Fruit fly (Drosophila melanogaster): ENCODE results near the gene CG13599.

CG13599 gene

DNA sequence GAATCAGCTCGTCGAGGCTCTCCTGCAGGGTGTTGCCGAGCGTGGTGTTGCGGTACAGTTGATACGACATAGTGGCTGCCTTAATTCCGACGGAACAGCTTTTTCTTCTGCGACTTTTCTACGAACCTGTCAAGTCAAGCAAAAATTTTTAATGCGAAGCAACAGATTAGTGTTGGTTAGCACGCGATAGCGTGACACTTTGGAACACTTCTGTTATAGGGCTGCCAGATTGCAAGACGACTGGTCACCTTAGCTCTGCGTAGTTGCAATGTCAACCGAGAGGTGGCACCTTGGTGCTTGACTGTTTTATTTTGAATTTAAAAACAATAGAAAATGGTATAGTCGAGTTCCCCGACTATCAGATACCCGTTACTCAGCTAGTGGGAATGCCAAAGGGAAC lies 40.6 kb upstream of the CG13599 start, which contains the start of gene TfIIA-S (continued):
- TF ChIP-seq CG9876 (GFP tag; optimal IDR thresholded peaks at IDR 0.05) (peak; percentile 80), Jarid2 (GFP tag; optimal IDR thresholded peaks at IDR 0.05) (peak; percentile 60), HmgZ (tag; optimal IDR thresholded peaks at IDR 0.05) (peak; percentile 95), Dfd (GFP tag; optimal IDR thresholded peaks at IDR 0.05) (no peak), CG14050 (GFP tag; IDR thresholded peaks at IDR 0.05) (no peak), CG13775 (GFP tag; optimal IDR thresholded peaks at IDR 0.05) (peak; percentile 59), CG2712 (tag; optimal IDR thresholded peaks at IDR 0.05) (peak; percentile 63), CG10959 (GFP tag; IDR thresholded peaks at IDR 0.05) (no peak), B-H2 (GFP tag; optimal IDR thresholded peaks at IDR 0.05) (peak; percentile 93), Chrac-16 (GFP tag; optimal IDR thresholded peaks at IDR 0.05) (peak; percentile 82), CG1792 (GFP tag; optimal IDR thresholded peaks at IDR 0.05) (peak; percentile 84), Sry-δ (GFP tag; optimal IDR thresholded peaks at IDR 0.05) (peak; percentile 77), CG7745 (tag; optimal IDR thresholded peaks at IDR 0.05) (no peak), CG4730 (GFP tag; IDR thresholded peaks at IDR 0.05) (no peak), NK7.1 (GFP tag; optimal IDR thresholded peaks at IDR 0.05) (no peak), CG4707 (GFP tag; optimal IDR thresholded peaks at IDR 0.05) (peak; percentile 4), CHES-1-like (GFP tag; optimal IDR thresholded peaks at IDR 0.05) (peak; percentile 87), CG31441 (GFP tag; IDR thresholded peaks at IDR 0.05) (no peak), CG13287 (GFP tag; IDR thresholded peaks at IDR 0.05; ENCODE audit: partially characterized antibody) (no peak), bab2 (GFP tag; optimal IDR thresholded peaks at IDR 0.05) (peak; percentile 75), Six4 (GFP tag; optimal IDR thresholded peaks at IDR 0.05) (peak; percentile 52), CG33557 (GFP tag; optimal IDR thresholded peaks at IDR 0.05) (peak; percentile 7), CG33213 (GFP tag; optimal IDR thresholded peaks at IDR 0.05) (peak; percentile 94), Ada2b (GFP tag; IDR thresholded peaks at IDR 0.05) (no peak), CG32532 (GFP tag; IDR thresholded peaks at IDR 0.05) (no peak), CG6254 (GFP tag; optimal IDR thresholded peaks at IDR 0.05) (no peak), CG8089 (GFP tag; optimal IDR thresholded peaks at IDR 0.05) (peak; percentile 74), Dp (GFP tag; optimal IDR thresholded peaks at IDR 0.05) (peak; percentile 85), tx (GFP tag; optimal IDR thresholded peaks at IDR 0.05) (peak; percentile 81), phol (tag; optimal IDR thresholded peaks at IDR 0.05) (peak; percentile 72), ham (GFP tag; IDR thresholded peaks at IDR 0.05) (no peak), CTCF (GFP tag; optimal IDR thresholded peaks at IDR 0.05) (peak; percentile 97), ab (GFP tag; optimal IDR thresholded peaks at IDR 0.05) (peak; percentile 30), ERR (GFP tag; optimal IDR thresholded peaks at IDR 0.05) (peak; percentile 86), CG1647 (GFP tag; optimal IDR thresholded peaks at IDR 0.05) (peak; percentile 86), CG10147 (GFP tag; optimal IDR thresholded peaks at IDR 0.05) (no peak), HLHmδ (GFP tag; optimal IDR thresholded peaks at IDR 0.05) (peak; percentile 77), CG3281 (GFP tag; optimal IDR thresholded peaks at IDR 0.05) (peak; percentile 71), fd102C (GFP tag; optimal IDR thresholded peaks at IDR 0.05) (peak; percentile 18), chif (GFP tag; optimal IDR thresholded peaks at IDR 0.05) (peak; percentile 73 to 77), CG31365 (tag; optimal IDR thresholded peaks at IDR 0.05) (peak; percentile 26), CG10267 (tag; optimal IDR thresholded peaks at IDR 0.05) (peak; percentile 99), exex (tag; optimal IDR thresholded peaks at IDR 0.05) (no peak), gfzf (GFP tag; optimal IDR thresholded peaks at IDR 0.05) (peak; percentile 67), org-1 (GFP tag; optimal IDR thresholded peaks at IDR 0.05) (peak; percentile 54), vnd (GFP tag; IDR thresholded peaks at IDR 0.05; ENCODE audit: partially characterized antibody) (no peak), CrebB (tag; optimal IDR thresholded peaks at IDR 0.05) (peak; percentile 41), btn (GFP tag; optimal IDR thresholded peaks at IDR 0.05) (peak; percentile 39), HHEX (GFP tag; optimal IDR thresholded peaks at IDR 0.05) (peak; percentile 71), Oaz (GFP tag; IDR thresholded peaks at IDR 0.05) (no peak), Hsf (GFP tag; optimal IDR thresholded peaks at IDR 0.05) (peak; percentile 78), scrt (GFP tag; optimal IDR thresholded peaks at IDR 0.05) (peak; percentile 98)
